Worm (Caenorhabditis elegans) whole organism, early embryonic: Measurements from ENCODE around the gene C05C12.1.

ENCODE experiments used
- B0310.2 ChIP-seq: sonication (generic microtip); optimal IDR thresholded peaks from 2 replicates; lab custom pipeline; 2016; ENCODE audit warnings: mild to moderate bottlenecking, missing genetic modification characterization, missing compliant biosample characterization
- F13C5.2 ChIP-seq: sonication (generic microtip); optimal IDR thresholded peaks from 2 replicates; lab custom pipeline; 2017; ENCODE audit warnings: mild to moderate bottlenecking, missing genetic modification characterization, inconsistent platforms, missing compliant biosample characterization
- aly-1 ChIP-seq: sonication (generic microtip); optimal IDR thresholded peaks from 2 replicates; lab custom pipeline; 2016; ENCODE audit warnings: missing genetic modification characterization, missing compliant biosample characterization
- ama-1 ChIP-seq: fragments of 150-350 bp; optimal IDR thresholded peaks from 2 replicates; lab custom pipeline; 2014
- ceh-13 ChIP-seq: fragments of 200-800 bp; sonication (Bioruptor generic); optimal IDR thresholded peaks from 2 replicates; lab custom pipeline; 2018; ENCODE audit warnings: mild to moderate bottlenecking, missing genetic modification characterization, missing compliant biosample characterization
- ceh-36 ChIP-seq: sonication (generic microtip); optimal IDR thresholded peaks from 2 replicates; lab custom pipeline; 2016; ENCODE audit warnings: missing genetic modification characterization, inconsistent platforms, missing compliant biosample characterization
- ets-7 ChIP-seq: sonication (generic microtip); optimal IDR thresholded peaks from 2 replicates; lab custom pipeline; 2016; ENCODE audit warnings: missing genotype, missing genetic modification characterization, missing compliant biosample characterization
- flt-1 ChIP-seq: fragments of 200-800 bp; sonication (Bioruptor generic); IDR thresholded peaks from 2 replicates; pipeline ENCODE4 v1.3.6; 2022; ENCODE audit warnings: missing genetic modification characterization, missing compliant biosample characterization
- hmbx-1 ChIP-seq: sonication (generic microtip); optimal IDR thresholded peaks from 2 replicates; lab custom pipeline; 2016; ENCODE audit warnings: mild to moderate bottlenecking, missing genetic modification characterization, missing compliant biosample characterization
- hmg-4 ChIP-seq: fragments of 200-800 bp; sonication (Bioruptor generic); optimal IDR thresholded peaks from 2 replicates; lab custom pipeline; 2018; ENCODE audit warnings: mild to moderate bottlenecking, missing genetic modification characterization, missing compliant biosample characterization
- hnd-1 ChIP-seq: sonication (generic microtip); optimal IDR thresholded peaks from 2 replicates; lab custom pipeline; 2016; ENCODE audit warnings: missing genetic modification characterization, missing compliant biosample characterization
- pes-1 ChIP-seq: fragments of 200-800 bp; sonication (Bioruptor generic); IDR thresholded peaks from 2 replicates; pipeline ENCODE4 v1.3.6; 2022; ENCODE audit warnings: missing genetic modification reagents, missing genetic modification characterization, missing compliant biosample characterization
- scrt-1 ChIP-seq: fragments of 200-800 bp; sonication (Bioruptor generic); IDR thresholded peaks from 2 replicates; pipeline ENCODE4 v1.3.6; 2022; ENCODE audit warnings: missing genetic modification characterization, missing compliant biosample characterization
- sea-1 ChIP-seq: fragments of 200-800 bp; sonication (Bioruptor generic); conservative IDR thresholded peaks from 2 replicates; pipeline ENCODE4 v1.3.6; 2022; ENCODE audit warnings: missing genetic modification characterization, missing compliant biosample characterization
- tbx-11 ChIP-seq: fragments of 200-800 bp; sonication (Bioruptor generic); IDR thresholded peaks from 2 replicates; pipeline ENCODE4 v1.3.6; 2022; ENCODE audit warnings: missing genetic modification characterization, missing compliant biosample characterization
- tbx-37 ChIP-seq: fragments of 200-800 bp; sonication (Bioruptor generic); conservative IDR thresholded peaks from 2 replicates; pipeline ENCODE4 v1.3.6; 2022; ENCODE audit warnings: missing genetic modification reagents, missing genetic modification characterization, missing compliant biosample characterization
- tra-4 ChIP-seq: sonication (generic microtip); optimal IDR thresholded peaks from 2 replicates; lab custom pipeline; 2017; ENCODE audit warnings: missing genetic modification characterization, missing compliant biosample characterization

C05C12.1 gene

DNA sequence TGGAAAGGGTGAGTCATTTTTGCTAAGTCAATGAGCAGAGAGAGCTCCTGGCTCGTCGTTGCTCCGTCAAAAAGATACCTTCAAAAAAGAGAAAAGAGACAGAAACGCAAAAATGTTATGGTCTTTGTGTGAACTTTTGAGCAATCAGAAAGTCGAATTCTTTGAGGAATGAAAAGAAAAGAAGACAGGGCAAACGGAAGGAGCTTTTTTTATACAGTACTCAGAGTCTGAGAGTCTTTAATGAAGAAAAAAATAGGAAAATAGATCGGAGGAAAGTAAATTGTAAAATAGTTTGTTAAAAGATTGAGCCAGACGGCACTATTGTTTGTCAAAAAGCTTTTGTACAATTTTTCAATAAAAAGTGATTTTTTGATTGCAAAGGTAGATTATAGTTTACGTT is 15.7 kb downstream of the C05C12.1 start:
- TF ChIP-seq F13C5.2 (tag; lab: Kevin White, UChicago) (no peak), ets-7 (tag; lab: Kevin White, UChicago) (no peak), sea-1 (GFP tag; lab: Robert Waterston, UW) (no peak), B0310.2 (tag; lab: Kevin White, UChicago) (no peak), hnd-1 (tag; lab: Kevin White, UChicago) (no peak), tbx-37 (GFP tag; lab: Robert Waterston, UW) (no peak), hmbx-1 (tag; lab: Kevin White, UChicago) (no peak)

DNA sequence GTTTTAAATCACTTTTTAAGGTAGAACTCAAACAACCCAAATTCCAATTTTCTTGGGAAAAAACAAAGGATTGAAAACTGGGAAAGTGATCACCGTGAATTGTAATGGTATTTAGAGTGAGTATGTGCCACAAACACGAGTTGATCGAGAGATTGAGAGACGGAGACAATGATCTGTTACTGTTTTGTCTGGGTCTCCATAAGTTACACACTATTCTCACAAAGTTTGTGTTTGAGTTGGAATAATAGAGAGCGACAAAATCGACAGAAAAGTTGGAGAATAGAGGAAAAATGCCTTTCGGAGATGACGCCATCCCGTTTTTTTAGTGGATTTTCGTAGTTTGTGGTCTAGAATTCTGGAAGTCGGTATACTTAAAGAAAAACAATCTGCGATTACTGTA is 17.5 kb downstream of the C05C12.1 start, which contains the start of gene nhr-7:
Gene nhr-7 (minus strand): TSS at position 101 of the 400 bp plus-strand sequence.
- TF ChIP-seq pes-1 (no peak), tbx-37 (GFP tag; lab: Robert Waterston, UW) (no peak), ceh-13 (GFP tag; lab: Kevin White, UChicago) (no peak)

DNA sequence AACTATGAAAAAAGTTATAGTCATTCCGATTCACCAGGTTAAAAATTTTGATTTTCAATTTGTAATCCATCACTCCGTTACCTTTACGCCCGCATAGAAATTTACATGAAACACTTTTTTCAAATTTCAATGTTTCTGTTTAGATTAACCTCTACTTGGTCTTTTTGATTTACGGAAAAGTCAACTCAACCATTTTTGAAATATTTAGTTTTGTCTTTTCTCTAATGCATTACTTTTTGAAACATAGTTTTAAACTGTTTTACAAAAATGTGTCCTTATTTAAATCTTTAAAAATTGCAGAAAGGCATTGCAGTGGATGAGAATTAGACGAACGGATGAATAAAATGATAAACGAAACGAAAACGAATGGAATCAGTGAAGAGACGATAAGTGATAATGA is 19.4 kb downstream of the C05C12.1 start, which contains the start of gene gtl-2:
Gene gtl-2 (plus strand): TSS at position 301 of the 400 bp plus-strand sequence.
- TF ChIP-seq ceh-36: no peak
- no peak for TF ChIP-seq ama-1 (lab: Kevin White, UChicago)
- no peak for TF ChIP-seq tra-4 (tag; lab: Kevin White, UChicago)
- TF ChIP-seq hmbx-1 (tag; lab: Kevin White, UChicago): no peak
- TF ChIP-seq sea-1 (GFP tag; lab: Robert Waterston, UW): no peak
- TF ChIP-seq flt-1 (GFP tag; lab: Robert Waterston, UW): no peak
- TF ChIP-seq tbx-11 (GFP tag; lab: Robert Waterston, UW): no peak
- TF ChIP-seq hnd-1 (tag; lab: Kevin White, UChicago): no peak
- TF ChIP-seq ets-7 (tag; lab: Kevin White, UChicago): no peak
- TF ChIP-seq aly-1: no peak
- no peak for TF ChIP-seq ceh-13 (GFP tag; lab: Kevin White, UChicago)
- no peak for TF ChIP-seq scrt-1 (GFP tag; lab: Robert Waterston, UW)
- no peak for TF ChIP-seq tbx-37 (GFP tag; lab: Robert Waterston, UW)
- TF ChIP-seq hmg-4 (GFP tag; lab: Kevin White, UChicago): no peak
- no peak for TF ChIP-seq pes-1
- TF ChIP-seq F13C5.2 (tag; lab: Kevin White, UChicago): no peak
- TF ChIP-seq B0310.2 (tag; lab: Kevin White, UChicago): no peak

DNA sequence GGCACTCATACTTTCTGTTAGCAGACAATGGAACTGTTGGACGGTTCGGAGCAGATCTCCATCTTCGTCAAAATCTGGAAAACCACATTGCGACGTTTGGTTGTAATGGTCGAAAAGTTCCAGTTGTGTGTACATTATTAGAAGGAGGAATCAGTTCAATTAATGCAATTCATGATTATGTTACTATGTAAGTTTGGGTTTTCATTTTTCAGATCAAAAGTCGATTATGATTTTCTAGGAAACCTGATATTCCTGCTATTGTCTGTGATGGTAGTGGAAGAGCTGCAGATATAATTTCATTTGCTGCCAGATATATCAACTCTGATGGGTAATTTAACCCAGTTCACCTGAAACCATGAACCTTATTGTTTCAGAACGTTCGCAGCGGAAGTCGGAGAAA is 22.2 kb downstream of the C05C12.1 start:
- TF ChIP-seq ets-7 (tag; lab: Kevin White, UChicago) (no peak), flt-1 (GFP tag; lab: Robert Waterston, UW) (no peak), tbx-37 (GFP tag; lab: Robert Waterston, UW) (no peak), ama-1 (lab: Kevin White, UChicago) (no peak), tra-4 (tag; lab: Kevin White, UChicago) (no peak), scrt-1 (GFP tag; lab: Robert Waterston, UW) (no peak), tbx-11 (GFP tag; lab: Robert Waterston, UW) (no peak), hmbx-1 (tag; lab: Kevin White, UChicago) (no peak), sea-1 (GFP tag; lab: Robert Waterston, UW) (no peak), hnd-1 (tag; lab: Kevin White, UChicago) (no peak), B0310.2 (tag; lab: Kevin White, UChicago) (no peak), ceh-36 (no peak), aly-1 (no peak), ceh-13 (GFP tag; lab: Kevin White, UChicago) (no peak), F13C5.2 (tag; lab: Kevin White, UChicago) (no peak), hmg-4 (GFP tag; lab: Kevin White, UChicago) (no peak)

DNA sequence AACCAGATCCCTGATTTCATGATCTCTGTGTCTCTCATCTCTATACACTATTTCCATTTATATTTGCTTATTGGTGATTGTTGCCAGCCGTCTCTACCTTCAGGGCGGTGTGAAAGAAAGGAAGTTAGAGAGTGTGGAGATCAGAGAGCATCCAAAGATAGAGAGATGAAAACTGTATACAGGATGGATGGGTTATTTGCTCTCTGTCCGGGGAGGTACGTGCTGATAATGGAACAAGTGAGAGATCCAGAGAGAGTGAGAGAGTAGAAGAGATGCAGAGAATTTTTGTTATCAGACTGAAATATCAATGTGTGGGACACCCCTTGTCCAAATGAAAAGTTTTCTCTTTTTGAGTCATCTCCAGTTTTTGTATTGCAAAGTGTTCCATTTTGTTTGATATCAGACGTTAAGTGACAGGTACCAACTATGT is 30.3 kb downstream of the C05C12.1 start:
- no peak for TF ChIP-seq tra-4 (tag; lab: Kevin White, UChicago)
- no peak for TF ChIP-seq ceh-36
- no peak for TF ChIP-seq tbx-11 (GFP tag; lab: Robert Waterston, UW)
- TF ChIP-seq hmg-4 (GFP tag; lab: Kevin White, UChicago): no peak

DNA sequence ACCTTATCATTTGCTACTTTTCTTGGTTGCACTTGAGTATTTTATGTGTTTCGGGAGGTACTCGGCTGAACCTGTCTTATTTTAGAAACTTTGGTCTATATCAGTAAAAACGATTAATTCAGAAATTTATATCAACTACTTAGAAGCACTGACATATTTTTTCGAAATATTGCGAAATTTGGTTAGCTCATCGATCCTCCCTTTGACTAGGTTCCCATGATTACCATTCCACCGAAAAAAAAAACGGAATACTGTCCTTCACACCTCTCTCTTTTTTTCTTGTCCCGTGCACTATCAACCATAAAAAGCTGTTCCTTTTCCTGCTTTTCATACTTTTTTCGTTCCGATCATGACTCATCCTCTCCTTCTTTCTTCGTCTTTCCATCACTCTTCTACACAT is 31.4 kb downstream of the C05C12.1 start:
- TF ChIP-seq ets-7 (tag; lab: Kevin White, UChicago) (no peak), pes-1 (no peak), tra-4 (tag; lab: Kevin White, UChicago) (no peak), flt-1 (GFP tag; lab: Robert Waterston, UW) (no peak), hmg-4 (GFP tag; lab: Kevin White, UChicago) (no peak), ceh-13 (GFP tag; lab: Kevin White, UChicago) (no peak), aly-1 (no peak), scrt-1 (GFP tag; lab: Robert Waterston, UW) (no peak), B0310.2 (tag; lab: Kevin White, UChicago) (no peak), hmbx-1 (tag; lab: Kevin White, UChicago) (no peak), F13C5.2 (tag; lab: Kevin White, UChicago) (no peak), sea-1 (GFP tag; lab: Robert Waterston, UW) (no peak), tbx-37 (GFP tag; lab: Robert Waterston, UW) (no peak), ceh-36 (no peak), tbx-11 (GFP tag; lab: Robert Waterston, UW) (no peak), hnd-1 (tag; lab: Kevin White, UChicago) (no peak), ama-1 (lab: Kevin White, UChicago) (no peak)

DNA sequence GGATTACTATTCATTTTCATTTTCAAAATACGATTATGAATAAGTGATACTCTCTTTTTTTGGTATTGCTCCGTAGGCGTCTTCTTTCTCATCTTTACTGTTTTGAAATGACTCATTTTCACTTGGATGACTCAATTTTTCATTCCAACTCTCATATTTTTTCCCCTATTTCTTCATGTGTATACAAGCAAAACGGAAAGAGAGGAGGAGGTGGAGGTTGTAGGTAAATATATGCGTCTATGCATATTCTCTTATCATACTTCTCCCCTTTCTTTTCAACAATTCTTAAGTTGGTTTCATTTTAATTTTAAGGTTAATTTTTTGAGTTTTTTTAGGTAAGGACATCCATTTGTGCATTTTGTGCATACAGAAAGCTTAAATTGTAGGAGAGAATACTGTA is 32.3 kb downstream of the C05C12.1 start:
- TF ChIP-seq B0310.2 (tag; lab: Kevin White, UChicago) (no peak), scrt-1 (GFP tag; lab: Robert Waterston, UW) (no peak), sea-1 (GFP tag; lab: Robert Waterston, UW) (no peak), aly-1 (no peak), pes-1 (no peak), tbx-11 (GFP tag; lab: Robert Waterston, UW) (no peak), F13C5.2 (tag; lab: Kevin White, UChicago) (no peak), tra-4 (tag; lab: Kevin White, UChicago) (no peak), ama-1 (lab: Kevin White, UChicago) (no peak)
